Fruit fly (Drosophila melanogaster) whole organism, embryonic: ENCODE results near the gene yellow-e3.

Source experiments
- Ada2b ChIP-seq: fragments of 200-800 bp; sonication (Bioruptor generic); IDR thresholded peaks from 2 replicates; pipeline ENCODE4 v1.3.6; 2022; ENCODE audit warnings: missing biosample characterization, missing genetic modification characterization
- CG10654 ChIP-seq: fragments of 200-800 bp; sonication (Bioruptor generic); optimal IDR thresholded peaks from 2 replicates; lab custom pipeline; 2016; ENCODE audit warnings: missing biosample characterization, missing genetic modification characterization
- CG11398 ChIP-seq: fragments of 200-800 bp; sonication (Bioruptor generic); optimal IDR thresholded peaks from 2 replicates; lab custom pipeline; 2016; ENCODE audit warnings: missing biosample characterization, missing genetic modification characterization
- CG11456 ChIP-seq: fragments of 200-800 bp; sonication (Bioruptor generic); IDR thresholded peaks from 3 replicates; pipeline ENCODE4 v1.3.6; 2022; ENCODE audit warnings: missing biosample characterization, missing genetic modification characterization
- CG12104 ChIP-seq: fragments of 200-800 bp; sonication (Bioruptor generic); optimal IDR thresholded peaks from 3 replicates; lab custom pipeline; 2016; ENCODE audit warnings: missing biosample characterization, missing genetic modification characterization
- CG12155 ChIP-seq: fragments of 200-800 bp; sonication (Bioruptor generic); optimal IDR thresholded peaks from 3 replicates; lab custom pipeline; 2016; ENCODE audit warnings: missing biosample characterization, missing genetic modification characterization
- CG13624 ChIP-seq: fragments of 200-800 bp; sonication (Bioruptor generic); optimal IDR thresholded peaks from 2 replicates; lab custom pipeline; 2016; ENCODE audit warnings: missing biosample characterization, missing genetic modification characterization
- CG13775 ChIP-seq: fragments of 200-800 bp; sonication (Bioruptor generic); optimal IDR thresholded peaks from 3 replicates; lab custom pipeline; 2017; ENCODE audit warnings: missing biosample characterization, mild to moderate bottlenecking, missing genetic modification characterization
- CG14014 ChIP-seq: fragments of 200-800 bp; sonication (Bioruptor generic); IDR thresholded peaks from 2 replicates; pipeline ENCODE4 v1.3.6; 2022; ENCODE audit warnings: missing biosample characterization, missing genetic modification characterization
- CG14965 ChIP-seq: fragments of 200-800 bp; sonication (Bioruptor generic); optimal IDR thresholded peaks from 2 replicates; lab custom pipeline; 2016; ENCODE audit warnings: missing biosample characterization, missing genetic modification characterization, borderline replicate concordance
- CG1647 ChIP-seq: fragments of 200-800 bp; sonication (Bioruptor generic); optimal IDR thresholded peaks from 3 replicates; lab custom pipeline; 2016; ENCODE audit warnings: missing biosample characterization, missing genetic modification characterization
- CG16813 ChIP-seq: fragments of 200-800 bp; sonication (Bioruptor generic); IDR thresholded peaks from 3 replicates; pipeline ENCODE4 v1.3.6; 2022; ENCODE audit warnings: missing biosample characterization, missing genetic modification characterization; ENCODE audit not compliant: partially characterized antibody
- CG1832 ChIP-seq: fragments of 200-800 bp; sonication (Bioruptor generic); optimal IDR thresholded peaks from 2 replicates; lab custom pipeline; 2017; ENCODE audit warnings: missing biosample characterization, mild to moderate bottlenecking, missing genetic modification characterization, inconsistent platforms
- CG18599 ChIP-seq: fragments of 200-800 bp; sonication (Bioruptor generic); optimal IDR thresholded peaks from 3 replicates; lab custom pipeline; 2017; ENCODE audit warnings: missing biosample characterization, missing genetic modification characterization, mild to moderate bottlenecking, moderate library complexity, missing genetic modification reagents
- CG34422 ChIP-seq: fragments of 200-800 bp; sonication (Bioruptor generic); IDR thresholded peaks from 3 replicates; pipeline ENCODE4 v1.3.6; 2022; ENCODE audit warnings: missing biosample characterization, missing genetic modification characterization
- CG3847 ChIP-seq: fragments of 200-800 bp; sonication (Bioruptor generic); IDR thresholded peaks from 2 replicates; pipeline ENCODE4 v1.3.6; 2022; ENCODE audit warnings: missing biosample characterization, missing genetic modification characterization
- CG42726 ChIP-seq: fragments of 200-800 bp; sonication (Bioruptor generic); IDR thresholded peaks from 2 replicates; pipeline ENCODE4 v1.3.6; 2022; ENCODE audit warnings: missing biosample characterization, missing genetic modification characterization; ENCODE audit not compliant: partially characterized antibody
- CG9609 ChIP-seq: fragments of 200-800 bp; sonication (Bioruptor generic); optimal IDR thresholded peaks from 3 replicates; lab custom pipeline; 2016; ENCODE audit warnings: missing biosample characterization, missing genetic modification characterization
- CrebB ChIP-seq: fragments of 200-800 bp; sonication (Bioruptor generic); optimal IDR thresholded peaks from 3 replicates; lab custom pipeline; 2018; ENCODE audit warnings: missing biosample characterization, mild to moderate bottlenecking, missing genetic modification characterization
- Dek ChIP-seq: fragments of 200-800 bp; sonication (Bioruptor generic); optimal IDR thresholded peaks from 3 replicates; lab custom pipeline; 2019; ENCODE audit warnings: missing biosample characterization, mild to moderate bottlenecking, missing genetic modification characterization, moderate library complexity
- Gsc ChIP-seq: fragments of 200-800 bp; sonication (Bioruptor generic); IDR thresholded peaks from 2 replicates; pipeline ENCODE4 v1.3.6; 2022; ENCODE audit warnings: missing biosample characterization, missing genetic modification characterization
- Hand ChIP-seq: fragments of 200-800 bp; sonication (Bioruptor generic); optimal IDR thresholded peaks from 2 replicates; lab custom pipeline; 2017; ENCODE audit warnings: mild to moderate bottlenecking, missing biosample characterization, missing genetic modification reagents, missing genetic modification characterization
- Hmx ChIP-seq: fragments of 200-800 bp; sonication (Bioruptor generic); optimal IDR thresholded peaks from 2 replicates; lab custom pipeline; 2016; ENCODE audit warnings: missing biosample characterization, missing genetic modification characterization
- Jarid2 ChIP-seq: fragments of 200-800 bp; sonication (Bioruptor generic); optimal IDR thresholded peaks from 3 replicates; lab custom pipeline; 2017; ENCODE audit warnings: mild to moderate bottlenecking, missing biosample characterization, missing genetic modification reagents, missing genetic modification characterization
- Med ChIP-seq: fragments of 200-800 bp; sonication (Bioruptor generic); peaks from one replicate; lab custom pipeline; 2016; ENCODE audit warnings: missing biosample characterization, missing genetic modification characterization, mild to moderate bottlenecking, inconsistent platforms, moderate library complexity
- Taf1 ChIP-seq: fragments of 200-800 bp; sonication (Bioruptor generic); IDR thresholded peaks from 2 replicates; pipeline ENCODE4 v1.3.6; 2022; ENCODE audit warnings: missing biosample characterization, missing genetic modification characterization
- YL-1 ChIP-seq: fragments of 200-800 bp; sonication (Bioruptor generic); optimal IDR thresholded peaks from 3 replicates; lab custom pipeline; 2017; ENCODE audit warnings: missing biosample characterization, mild to moderate bottlenecking, missing genetic modification characterization
- ac ChIP-seq: fragments of 200-800 bp; sonication (Bioruptor generic); optimal IDR thresholded peaks from 3 replicates; lab custom pipeline; 2017; ENCODE audit warnings: missing biosample characterization, mild to moderate bottlenecking, missing genetic modification characterization
- aop ChIP-seq: fragments of 200-800 bp; sonication (Bioruptor generic); IDR thresholded peaks from 2 replicates; pipeline ENCODE4 v1.3.6; 2022; ENCODE audit warnings: missing biosample characterization, missing genetic modification characterization
- btn ChIP-seq: fragments of 200-800 bp; sonication (Bioruptor generic); optimal IDR thresholded peaks from 2 replicates; lab custom pipeline; 2016; ENCODE audit warnings: missing biosample characterization, missing genetic modification characterization
- chinmo ChIP-seq: fragments of 200-800 bp; sonication (Bioruptor generic); IDR thresholded peaks from 4 replicates; pipeline ENCODE4 v1.3.6; 2022; ENCODE audit warnings: missing biosample characterization, missing genetic modification characterization; ENCODE audit not compliant: partially characterized antibody
- fd102C ChIP-seq: fragments of 200-800 bp; sonication (Bioruptor generic); optimal IDR thresholded peaks from 2 replicates; lab custom pipeline; 2018; ENCODE audit warnings: missing biosample characterization, mild to moderate bottlenecking, missing genetic modification characterization, moderate library complexity
- gfzf ChIP-seq: fragments of 200-800 bp; sonication (Bioruptor generic); optimal IDR thresholded peaks from 2 replicates; lab custom pipeline; 2016; ENCODE audit warnings: missing biosample characterization, mild to moderate bottlenecking, missing genetic modification characterization, moderate library complexity
- gro ChIP-seq: fragments of 200-800 bp; sonication (Bioruptor generic); optimal IDR thresholded peaks from 2 replicates; lab custom pipeline; 2016; ENCODE audit warnings: missing biosample characterization, missing genetic modification characterization
- her ChIP-seq: fragments of 200-800 bp; sonication (Bioruptor generic); optimal IDR thresholded peaks from 2 replicates; lab custom pipeline; 2016; ENCODE audit warnings: missing biosample characterization, missing genetic modification characterization
- kay ChIP-seq: fragments of 200-800 bp; sonication (Bioruptor generic); optimal IDR thresholded peaks from 2 replicates; lab custom pipeline; 2016; ENCODE audit warnings: missing biosample characterization, missing genetic modification characterization
- kni ChIP-seq: fragments of 200-800 bp; sonication (Bioruptor generic); optimal IDR thresholded peaks from 3 replicates; lab custom pipeline; 2017; ENCODE audit warnings: mild to moderate bottlenecking, missing biosample characterization, missing genetic modification reagents, missing genetic modification characterization
- mam ChIP-seq: fragments of 200-800 bp; sonication (Bioruptor generic); optimal IDR thresholded peaks from 3 replicates; lab custom pipeline; 2016; ENCODE audit warnings: missing biosample characterization, missing genetic modification characterization
- mld ChIP-seq: fragments of 200-800 bp; sonication (Bioruptor generic); IDR thresholded peaks from 3 replicates; pipeline ENCODE4 v1.3.6; 2022; ENCODE audit warnings: missing biosample characterization, missing genetic modification characterization; ENCODE audit not compliant: partially characterized antibody
- nau ChIP-seq: fragments of 200-800 bp; sonication (Bioruptor generic); optimal IDR thresholded peaks from 3 replicates; lab custom pipeline; 2017; ENCODE audit warnings: missing biosample characterization, mild to moderate bottlenecking, missing genetic modification characterization, missing genetic modification reagents
- org-1 ChIP-seq: fragments of 200-800 bp; sonication (Bioruptor generic); optimal IDR thresholded peaks from 2 replicates; lab custom pipeline; 2017; ENCODE audit warnings: missing biosample characterization, missing genetic modification characterization
- psq ChIP-seq: fragments of 200-800 bp; sonication (Bioruptor generic); optimal IDR thresholded peaks from 2 replicates; lab custom pipeline; 2017; ENCODE audit warnings: missing biosample characterization, missing genetic modification characterization
- pum ChIP-seq: fragments of 200-800 bp; sonication (Bioruptor generic); optimal IDR thresholded peaks from 2 replicates; lab custom pipeline; 2016; ENCODE audit warnings: missing biosample characterization, missing genetic modification characterization
- pzg ChIP-seq: fragments of 200-800 bp; sonication (Bioruptor generic); optimal IDR thresholded peaks from 3 replicates; lab custom pipeline; 2018; ENCODE audit warnings: missing biosample characterization, mild to moderate bottlenecking, missing genetic modification characterization, moderate library complexity
- sna ChIP-seq: fragments of 200-800 bp; sonication (Bioruptor generic); IDR thresholded peaks from 2 replicates; pipeline ENCODE4 v1.3.6; 2022; ENCODE audit warnings: missing biosample characterization, missing genetic modification characterization; ENCODE audit not compliant: partially characterized antibody
- ssp ChIP-seq: fragments of 200-800 bp; sonication (Bioruptor generic); IDR thresholded peaks from 2 replicates; pipeline ENCODE4 v1.3.6; 2022; ENCODE audit warnings: missing biosample characterization, missing genetic modification characterization
- tx ChIP-seq: fragments of 200-800 bp; sonication (Bioruptor generic); optimal IDR thresholded peaks from 2 replicates; lab custom pipeline; 2016; ENCODE audit warnings: missing biosample characterization, missing genetic modification characterization

yellow-e3 gene

DNA sequence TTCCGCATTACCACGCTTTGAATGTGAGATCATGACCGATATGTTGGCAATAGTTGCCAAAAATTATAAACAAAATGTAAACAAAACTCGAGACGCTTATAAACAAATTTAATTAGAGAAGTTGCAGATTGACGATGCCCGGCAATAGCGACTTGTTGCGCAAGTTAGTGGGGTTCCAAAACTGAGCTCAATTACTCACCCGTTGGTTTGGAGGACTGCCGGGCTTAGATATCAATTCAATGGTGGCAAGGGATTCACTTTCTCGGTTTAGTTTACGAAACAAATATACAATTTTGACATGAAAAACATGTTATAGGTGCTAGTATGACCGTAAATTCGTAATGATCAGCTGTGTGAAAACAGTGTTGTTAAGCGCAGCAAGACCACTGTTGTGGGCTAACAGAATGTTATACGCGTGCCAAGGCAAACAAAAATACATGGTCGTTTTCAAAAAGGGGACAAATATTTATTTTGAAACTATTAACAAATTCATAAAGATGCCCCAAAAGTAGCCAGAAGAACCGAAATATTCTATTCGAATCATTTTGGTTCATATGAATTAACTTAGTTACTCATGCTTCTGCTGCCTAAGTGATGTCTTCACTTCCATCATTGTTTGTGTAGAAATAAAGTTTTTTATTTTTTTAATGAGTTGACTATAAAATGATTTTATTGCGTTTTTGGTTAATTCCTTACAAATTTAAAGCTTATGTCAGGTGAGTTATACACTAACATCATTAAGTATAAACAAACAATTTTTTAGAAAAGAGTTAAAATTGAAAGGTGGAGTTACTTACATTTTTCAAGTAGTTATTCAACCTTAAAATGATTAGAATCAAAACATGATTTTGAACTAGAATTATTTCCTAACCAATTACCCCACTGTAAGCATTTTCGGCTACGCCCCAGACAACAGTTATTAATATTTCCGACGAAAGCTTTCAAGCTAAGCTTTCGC lies 37.8 kb downstream of the yellow-e3 start, which contains the start of gene Elp6 (continued):
- TF ChIP-seq Hmx (GFP tag; lab: Kevin White, UChicago) (peak; percentile 28), btn (GFP tag; lab: Kevin White, UChicago) (peak; percentile 16), CG13775 (GFP tag; lab: Kevin White, UChicago) (peak; percentile 71), Taf1 (GFP tag; lab: Robert Waterston, UW) (no peak), kay (GFP tag; lab: Kevin White, UChicago) (peak; percentile 29), pum (GFP tag; lab: Kevin White, UChicago) (peak; percentile 65), her (GFP tag; lab: Kevin White, UChicago) (no peak), Med (GFP tag; lab: Kevin White, UChicago) (peak; percentile 77), Gsc (GFP tag; lab: Robert Waterston, UW) (0 out of 2 replicates have a peak, but pooled peaks have one; percentile 25), Dek (tag; lab: Kevin White, UChicago) (peak; percentile 60), Hand (GFP tag; lab: Kevin White, UChicago) (peak; percentile 61), tx (GFP tag; lab: Kevin White, UChicago) (no peak), mam (peak; percentile 63), CG11456 (GFP tag; lab: Robert Waterston, UW) (peak; percentile 77; the same call in 2 of the 3 replicates), YL-1 (GFP tag; lab: Kevin White, UChicago) (no peak), gfzf (GFP tag; lab: Kevin White, UChicago) (peak; percentile 34), CG12104 (peak; percentile 72), sna (GFP tag; lab: Robert Waterston, UW) (no peak), CG13624 (GFP tag; lab: Kevin White, UChicago) (peak; percentile 43), CG16813 (no peak), ac (GFP tag; lab: Kevin White, UChicago) (no peak), CG34422 (GFP tag; lab: Robert Waterston, UW) (peak; percentile 61), CG9609 (GFP tag; lab: Kevin White, UChicago) (peak; percentile 51), CG1832 (GFP tag; lab: Kevin White, UChicago) (no peak), CG3847 (GFP tag; lab: Robert Waterston, UW) (peak; percentile 32; the same call in 1 of the 2 replicates), nau (GFP tag; lab: Kevin White, UChicago) (no peak), kni (no peak), CG14965 (no peak), Ada2b (GFP tag; lab: Robert Waterston, UW) (peak; percentile 57), CrebB (no peak), chinmo (GFP tag; lab: Robert Waterston, UW) (no peak), CG1647 (peak; percentile 45), gro (GFP tag; lab: Kevin White, UChicago) (peak; percentile 44), CG14014 (peak; percentile 60), CG12155 (peak; percentile 32), mld (GFP tag; lab: Robert Waterston, UW) (no peak), org-1 (GFP tag; lab: Kevin White, UChicago) (peak; percentile 61), fd102C (GFP tag; lab: Kevin White, UChicago) (no peak), ssp (GFP tag; lab: Robert Waterston, UW) (peak; percentile 46), pzg (GFP tag; lab: Kevin White, UChicago) (peak; percentile 46), psq (GFP tag; lab: Kevin White, UChicago) (peak; percentile 3), CG42726 (GFP tag; lab: Robert Waterston, UW) (no peak), Jarid2 (GFP tag; lab: Kevin White, UChicago) (peak; percentile 25), CG18599 (GFP tag; lab: Kevin White, UChicago) (peak; percentile 78), CG11398 (GFP tag; lab: Kevin White, UChicago) (peak; percentile 45), CG10654 (peak; percentile 38), aop (GFP tag; lab: Robert Waterston, UW) (no peak)
